Fruit fly (Drosophila melanogaster) whole organism, embryonic: ENCODE results near the gene Tcs6.

ENCODE experiments used
- ATbp ChIP-seq: fragments of 200-800 bp; sonication (Bioruptor generic); optimal IDR thresholded peaks from 2 replicates; lab custom pipeline; 2017; ENCODE audit warnings: missing biosample characterization, mild to moderate bottlenecking, missing genetic modification characterization, missing genetic modification reagents
- Ada2b ChIP-seq: fragments of 200-800 bp; sonication (Bioruptor generic); IDR thresholded peaks from 2 replicates; pipeline ENCODE4 v1.3.6; 2022; ENCODE audit warnings: missing biosample characterization, missing genetic modification characterization
- Aef1 ChIP-seq: fragments of 200-800 bp; sonication (Bioruptor generic); IDR thresholded peaks from 3 replicates; pipeline ENCODE4 v1.3.6; 2022; ENCODE audit warnings: missing biosample characterization, missing genetic modification characterization
- CG10147 ChIP-seq: fragments of 200-800 bp; sonication (Bioruptor generic); optimal IDR thresholded peaks from 2 replicates; lab custom pipeline; 2019; ENCODE audit warnings: missing biosample characterization, mild to moderate bottlenecking, missing genetic modification characterization, moderate library complexity
- CG10431 ChIP-seq: fragments of 200-800 bp; sonication (Bioruptor generic); optimal IDR thresholded peaks from 3 replicates; lab custom pipeline; 2018; ENCODE audit warnings: missing biosample characterization, mild to moderate bottlenecking, missing genetic modification characterization
- CG10979 ChIP-seq: fragments of 200-800 bp; sonication (Bioruptor generic); optimal IDR thresholded peaks from 2 replicates; lab custom pipeline; 2018; ENCODE audit warnings: missing biosample characterization, mild to moderate bottlenecking, missing genetic modification characterization, moderate library complexity
- CG11093 ChIP-seq: fragments of 200-800 bp; sonication (Bioruptor generic); IDR thresholded peaks from 3 replicates; pipeline ENCODE4 v1.3.6; 2022; ENCODE audit warnings: missing biosample characterization, missing genetic modification characterization
- CG11456 ChIP-seq: fragments of 200-800 bp; sonication (Bioruptor generic); IDR thresholded peaks from 3 replicates; pipeline ENCODE4 v1.3.6; 2022; ENCODE audit warnings: missing biosample characterization, missing genetic modification characterization
- CG12155 ChIP-seq: fragments of 200-800 bp; sonication (Bioruptor generic); optimal IDR thresholded peaks from 3 replicates; lab custom pipeline; 2016; ENCODE audit warnings: missing biosample characterization, missing genetic modification characterization
- CG12942 ChIP-seq: fragments of 200-800 bp; sonication (Bioruptor generic); optimal IDR thresholded peaks from 3 replicates; lab custom pipeline; 2016; ENCODE audit warnings: missing biosample characterization, missing genetic modification characterization
- CG13424 ChIP-seq: fragments of 200-800 bp; sonication (Bioruptor generic); optimal IDR thresholded peaks from 2 replicates; lab custom pipeline; 2019; ENCODE audit warnings: missing biosample characterization, mild to moderate bottlenecking, missing genetic modification characterization, moderate library complexity
- CG14441 ChIP-seq: fragments of 200-800 bp; sonication (Bioruptor generic); IDR thresholded peaks from 2 replicates; pipeline ENCODE4 v1.3.6; 2022; ENCODE audit warnings: missing biosample characterization, missing genetic modification characterization
- CG17359 ChIP-seq: fragments of 200-800 bp; sonication (Bioruptor generic); optimal IDR thresholded peaks from 3 replicates; lab custom pipeline; 2018; ENCODE audit warnings: missing biosample characterization, mild to moderate bottlenecking, missing genetic modification characterization, moderate library complexity
- CG17361 ChIP-seq: fragments of 200-800 bp; sonication (Bioruptor generic); IDR thresholded peaks from 3 replicates; pipeline ENCODE4 v1.3.6; 2022; ENCODE audit warnings: missing biosample characterization, missing genetic modification characterization
- CG17568 ChIP-seq: fragments of 200-800 bp; sonication (Bioruptor generic); optimal IDR thresholded peaks from 2 replicates; lab custom pipeline; 2018; ENCODE audit warnings: missing biosample characterization, mild to moderate bottlenecking, missing genetic modification characterization, moderate library complexity
- CG18262 ChIP-seq: fragments of 200-800 bp; optimal IDR thresholded peaks from 3 replicates; lab custom pipeline; 2019; ENCODE audit warnings: missing biosample characterization, mild to moderate bottlenecking, missing genetic modification characterization, moderate library complexity
- CG18476 ChIP-seq: fragments of 200-800 bp; sonication (Bioruptor generic); optimal IDR thresholded peaks from 2 replicates; lab custom pipeline; 2016; ENCODE audit warnings: missing biosample characterization, mild to moderate bottlenecking, missing genetic modification characterization
- CG31441 ChIP-seq: fragments of 200-800 bp; sonication (Bioruptor generic); IDR thresholded peaks from 2 replicates; pipeline ENCODE4 v1.3.6; 2022; ENCODE audit warnings: missing biosample characterization, missing genetic modification characterization
- CG32767 ChIP-seq: fragments of 200-800 bp; sonication (Bioruptor generic); IDR thresholded peaks from 2 replicates; pipeline ENCODE4 v1.3.6; 2022; ENCODE audit warnings: missing biosample characterization, missing genetic modification characterization
- CG4404 ChIP-seq: fragments of 200-800 bp; sonication (Bioruptor generic); IDR thresholded peaks from 2 replicates; pipeline ENCODE4 v1.3.6; 2022; ENCODE audit warnings: missing biosample characterization, missing genetic modification characterization
- CG4854 ChIP-seq: fragments of 200-800 bp; sonication (Bioruptor generic); optimal IDR thresholded peaks from 2 replicates; lab custom pipeline; 2016; ENCODE audit warnings: missing biosample characterization, missing genetic modification characterization, inconsistent platforms
- CG5245 ChIP-seq: fragments of 200-800 bp; sonication (Bioruptor generic); optimal IDR thresholded peaks from 3 replicates; lab custom pipeline; 2016; ENCODE audit warnings: missing biosample characterization, missing genetic modification characterization
- CG7271 ChIP-seq: fragments of 200-800 bp; sonication (Bioruptor generic); optimal IDR thresholded peaks from 2 replicates; lab custom pipeline; 2018; ENCODE audit warnings: missing biosample characterization, mild to moderate bottlenecking, missing genetic modification characterization, moderate library complexity
- CG8281 ChIP-seq: fragments of 200-800 bp; sonication (Bioruptor generic); optimal IDR thresholded peaks from 2 replicates; lab custom pipeline; 2018; ENCODE audit warnings: missing biosample characterization, mild to moderate bottlenecking, missing genetic modification characterization, moderate library complexity
- CkIIα-i1 ChIP-seq: fragments of 200-800 bp; sonication (Bioruptor generic); IDR thresholded peaks from 2 replicates; pipeline ENCODE4 v1.3.6; 2022; ENCODE audit warnings: missing biosample characterization, missing genetic modification characterization
- Dbx ChIP-seq: fragments of 200-800 bp; sonication (Bioruptor generic); IDR thresholded peaks from 3 replicates; pipeline ENCODE4 v1.3.6; 2022; ENCODE audit warnings: missing biosample characterization, missing genetic modification characterization
- Dek ChIP-seq: fragments of 200-800 bp; sonication (Bioruptor generic); optimal IDR thresholded peaks from 3 replicates; lab custom pipeline; 2019; ENCODE audit warnings: missing biosample characterization, mild to moderate bottlenecking, missing genetic modification characterization, moderate library complexity
- Ets65A ChIP-seq: fragments of 200-800 bp; sonication (Bioruptor generic); peaks from one replicate; lab custom pipeline; 2016; ENCODE audit warnings: missing biosample characterization, missing genetic modification characterization
- Fer2 ChIP-seq: fragments of 200-800 bp; sonication (Bioruptor generic); optimal IDR thresholded peaks from 2 replicates; lab custom pipeline; 2018; ENCODE audit warnings: missing biosample characterization, mild to moderate bottlenecking, missing genetic modification characterization, moderate library complexity
- Fer3 ChIP-seq: fragments of 200-800 bp; sonication (Bioruptor generic); optimal IDR thresholded peaks from 2 replicates; lab custom pipeline; 2018; ENCODE audit warnings: missing biosample characterization, mild to moderate bottlenecking, missing genetic modification characterization, moderate library complexity
- GATAe ChIP-seq: fragments of 200-800 bp; sonication (Bioruptor generic); conservative IDR thresholded peaks from 2 replicates; pipeline ENCODE4 v1.3.6; 2022; ENCODE audit warnings: missing biosample characterization, missing genetic modification characterization
- HHEX ChIP-seq: fragments of 200-800 bp; sonication (Bioruptor generic); optimal IDR thresholded peaks from 3 replicates; lab custom pipeline; 2017; ENCODE audit warnings: missing biosample characterization, mild to moderate bottlenecking, missing genetic modification characterization, missing genetic modification reagents
- Vsx1 ChIP-seq: fragments of 200-800 bp; sonication (Bioruptor generic); optimal IDR thresholded peaks from 2 replicates; lab custom pipeline; 2017; ENCODE audit warnings: missing biosample characterization, mild to moderate bottlenecking, missing genetic modification characterization, missing genetic modification reagents
- abd-A ChIP-seq: fragments of 200-800 bp; sonication (Bioruptor generic); optimal IDR thresholded peaks from 3 replicates; lab custom pipeline; 2019; ENCODE audit warnings: missing biosample characterization, mild to moderate bottlenecking, missing genetic modification characterization, moderate library complexity
- ash1 ChIP-seq: fragments of 200-800 bp; sonication (Bioruptor generic); optimal IDR thresholded peaks from 2 replicates; lab custom pipeline; 2018; ENCODE audit warnings: missing biosample characterization, mild to moderate bottlenecking, missing genetic modification characterization
- eyg ChIP-seq: fragments of 200-800 bp; sonication (Bioruptor generic); optimal IDR thresholded peaks from 3 replicates; lab custom pipeline; 2016; ENCODE audit warnings: missing biosample characterization, missing genetic modification characterization
- fd3F ChIP-seq: fragments of 200-800 bp; sonication (Bioruptor generic); optimal IDR thresholded peaks from 2 replicates; lab custom pipeline; 2018; ENCODE audit warnings: missing biosample characterization, mild to moderate bottlenecking, missing genetic modification characterization, moderate library complexity
- gfzf ChIP-seq: fragments of 200-800 bp; sonication (Bioruptor generic); optimal IDR thresholded peaks from 2 replicates; lab custom pipeline; 2016; ENCODE audit warnings: missing biosample characterization, mild to moderate bottlenecking, missing genetic modification characterization, moderate library complexity
- ham ChIP-seq: fragments of 200-800 bp; sonication (Bioruptor generic); IDR thresholded peaks from 2 replicates; pipeline ENCODE4 v1.3.6; 2022; ENCODE audit warnings: missing biosample characterization, missing genetic modification characterization
- hth ChIP-seq: fragments of >200 bp; optimal IDR thresholded peaks from 2 replicates; lab custom pipeline; 2017; ENCODE audit warnings: inconsistent platforms
- ind ChIP-seq: fragments of 200-800 bp; sonication (Bioruptor generic); optimal IDR thresholded peaks from 3 replicates; lab custom pipeline; 2016; ENCODE audit warnings: missing biosample characterization, missing genetic modification characterization
- insv ChIP-seq, 2 experiments: fragments of 200-800 bp; sonication (Bioruptor generic); optimal IDR thresholded peaks; 3 replicates each; lab custom pipeline; 2016 to 2018; ENCODE audit warnings: missing biosample characterization in 2 of 2, missing genetic modification characterization in 2 of 2
- nmo ChIP-seq: fragments of 200-800 bp; sonication (Bioruptor generic); optimal IDR thresholded peaks from 2 replicates; lab custom pipeline; 2018; ENCODE audit warnings: missing biosample characterization, mild to moderate bottlenecking, missing genetic modification characterization, moderate library complexity
- run ChIP-seq: fragments of 200-800 bp; sonication (Bioruptor generic); optimal IDR thresholded peaks from 3 replicates; lab custom pipeline; 2018; ENCODE audit warnings: missing biosample characterization, mild to moderate bottlenecking, missing genetic modification characterization
- salm ChIP-seq: fragments of 200-800 bp; sonication (Bioruptor generic); optimal IDR thresholded peaks from 2 replicates; lab custom pipeline; 2018; ENCODE audit warnings: missing biosample characterization, mild to moderate bottlenecking, missing genetic modification characterization
- sisA ChIP-seq: fragments of 200-800 bp; sonication (Bioruptor generic); IDR thresholded peaks from 2 replicates; pipeline ENCODE4 v1.3.6; 2022; ENCODE audit warnings: missing biosample characterization, missing genetic modification characterization
- sqz ChIP-seq: fragments of 200-800 bp; sonication (Bioruptor generic); optimal IDR thresholded peaks from 3 replicates; lab custom pipeline; 2018; ENCODE audit warnings: missing biosample characterization, mild to moderate bottlenecking, missing genetic modification characterization
- tap ChIP-seq: fragments of 200-800 bp; optimal IDR thresholded peaks from 3 replicates; lab custom pipeline; 2019; ENCODE audit warnings: missing biosample characterization, mild to moderate bottlenecking, missing genetic modification characterization, moderate library complexity
- unpg ChIP-seq: fragments of 200-800 bp; sonication (Bioruptor generic); optimal IDR thresholded peaks from 3 replicates; lab custom pipeline; 2018; ENCODE audit warnings: missing biosample characterization, mild to moderate bottlenecking, missing genetic modification characterization, moderate library complexity
- zen2 ChIP-seq: fragments of 200-800 bp; sonication (Bioruptor generic); IDR thresholded peaks from 3 replicates; pipeline ENCODE4 v1.3.6; 2022; ENCODE audit warnings: missing biosample characterization, missing genetic modification characterization; ENCODE audit not compliant: partially characterized antibody

Gene Tcs6

dm6 chr3R:26008892-26009539, 49.0 kb downstream of the Tcs6 start (continued):
- peak; percentile 85 for TF ChIP-seq Fer3 (tag; lab: Kevin White, UChicago)
- TF ChIP-seq GATAe (GFP tag; lab: Robert Waterston, UW), result no peak
- TF ChIP-seq CG4404, result peak; percentile 72; the same call in 1 of the 2 replicates
- TF ChIP-seq run (tag; lab: Kevin White, UChicago), result peak; percentile 70
- peak; percentile 81 for TF ChIP-seq Aef1 (GFP tag; lab: Robert Waterston, UW)
- peak; percentile 92 for TF ChIP-seq tap
- peak; percentile 52 for TF ChIP-seq Fer2 (tag; lab: Kevin White, UChicago)
- no peak for TF ChIP-seq hth
- TF ChIP-seq fd3F (GFP tag; lab: Kevin White, UChicago), result peak; percentile 76
- peak; percentile 86 for TF ChIP-seq ATbp
- TF ChIP-seq nmo (GFP tag; lab: Kevin White, UChicago), result peak; percentile 93
- TF ChIP-seq Dek, result peak; percentile 80
- peak; percentile 83 for TF ChIP-seq CG32767 (GFP tag; lab: Robert Waterston, UW)
- TF ChIP-seq CG8281 (tag; lab: Kevin White, UChicago), result peak; percentile 62
- peak; percentile 91 for TF ChIP-seq CG17361
- TF ChIP-seq ham, result no peak
- TF ChIP-seq CG12942, result peak; percentile 83
- TF ChIP-seq ind (GFP tag; lab: Kevin White, UChicago), result peak; percentile 87
- peak; percentile 81 for TF ChIP-seq HHEX (GFP tag; lab: Kevin White, UChicago)
- TF ChIP-seq gfzf (GFP tag; lab: Kevin White, UChicago), result no peak
- TF ChIP-seq CG14441, result peak; percentile 86
- TF ChIP-seq CG10147, result peak; percentile 84
- TF ChIP-seq sisA (GFP tag; lab: Robert Waterston, UW), result peak; percentile 90
- TF ChIP-seq CG13424 (tag; lab: Kevin White, UChicago), result peak; percentile 92
- TF ChIP-seq CG10431, result peak; percentile 69
- peak; percentile 65; the same call in 1 of the 3 replicates for TF ChIP-seq CG11456 (GFP tag; lab: Robert Waterston, UW)
- TF ChIP-seq Vsx1, result peak; percentile 76
- peak; percentile 74 for TF ChIP-seq CG4854 (GFP tag; lab: Kevin White, UChicago)
- TF ChIP-seq Ets65A (GFP tag; lab: Kevin White, UChicago), result peak; percentile 97
- TF ChIP-seq CG10979 (tag; lab: Kevin White, UChicago), result peak; percentile 91
- peak; percentile 84 for TF ChIP-seq Ada2b
- TF ChIP-seq CG18476 (GFP tag; lab: Kevin White, UChicago), result peak; percentile 76
- TF ChIP-seq CG17568 (GFP tag; lab: Kevin White, UChicago), result peak; percentile 86
- TF ChIP-seq CkIIα-i1 (GFP tag; lab: Robert Waterston, UW), result no peak
- TF ChIP-seq CG12155 (GFP tag; lab: Kevin White, UChicago), result peak; percentile 79
- TF ChIP-seq eyg (GFP tag; lab: Kevin White, UChicago), result peak; percentile 71
- peak; percentile 57 for TF ChIP-seq CG7271 (tag; lab: Kevin White, UChicago)
- no peak for TF ChIP-seq insv (GFP tag; optimal IDR thresholded peaks at IDR 0.05; lab: Kevin White, UChicago)
- TF ChIP-seq unpg (GFP tag; lab: Kevin White, UChicago), result peak; percentile 91
- TF ChIP-seq sqz, result peak; percentile 97
- no peak for TF ChIP-seq zen2
- TF ChIP-seq abd-A, result peak; percentile 41
- peak; percentile 78 for TF ChIP-seq salm (tag; lab: Kevin White, UChicago)
- TF ChIP-seq Dbx, result peak; percentile 80; the same call in 2 of the 3 replicates
- peak; percentile 91 for TF ChIP-seq CG17359 (tag; lab: Kevin White, UChicago)
- TF ChIP-seq CG5245 (GFP tag; lab: Kevin White, UChicago), result peak; percentile 86
- TF ChIP-seq ash1, result no peak
- peak; percentile 93 for TF ChIP-seq CG31441 (GFP tag; lab: Robert Waterston, UW)
- peak; percentile 81 for TF ChIP-seq CG11093 (GFP tag; lab: Robert Waterston, UW)
- TF ChIP-seq CG18262, result peak; percentile 94
